Worm (Caenorhabditis elegans) whole organism, early embryonic: ENCODE data around the gene Y10G11A.1.

Experiments
- B0310.2 ChIP-seq: sonication (generic microtip); optimal IDR thresholded peaks from 2 replicates; lab custom pipeline; 2016; ENCODE audit warnings: mild to moderate bottlenecking, missing genetic modification characterization, missing compliant biosample characterization
- aly-1 ChIP-seq: sonication (generic microtip); optimal IDR thresholded peaks from 2 replicates; lab custom pipeline; 2016; ENCODE audit warnings: missing genetic modification characterization, missing compliant biosample characterization
- ama-1 ChIP-seq: fragments of 150-350 bp; optimal IDR thresholded peaks from 2 replicates; lab custom pipeline; 2014
- ets-7 ChIP-seq: sonication (generic microtip); optimal IDR thresholded peaks from 2 replicates; lab custom pipeline; 2016; ENCODE audit warnings: missing genotype, missing genetic modification characterization, missing compliant biosample characterization
- hnd-1 ChIP-seq: sonication (generic microtip); optimal IDR thresholded peaks from 2 replicates; lab custom pipeline; 2016; ENCODE audit warnings: missing genetic modification characterization, missing compliant biosample characterization
- scrt-1 ChIP-seq: fragments of 200-800 bp; sonication (Bioruptor generic); IDR thresholded peaks from 2 replicates; pipeline ENCODE4 v1.3.6; 2022; ENCODE audit warnings: missing genetic modification characterization, missing compliant biosample characterization
- sea-1 ChIP-seq: fragments of 200-800 bp; sonication (Bioruptor generic); conservative IDR thresholded peaks from 2 replicates; pipeline ENCODE4 v1.3.6; 2022; ENCODE audit warnings: missing genetic modification characterization, missing compliant biosample characterization
- tbx-37 ChIP-seq: fragments of 200-800 bp; sonication (Bioruptor generic); conservative IDR thresholded peaks from 2 replicates; pipeline ENCODE4 v1.3.6; 2022; ENCODE audit warnings: missing genetic modification reagents, missing genetic modification characterization, missing compliant biosample characterization
- tra-4 ChIP-seq: sonication (generic microtip); optimal IDR thresholded peaks from 2 replicates; lab custom pipeline; 2017; ENCODE audit warnings: missing genetic modification characterization, missing compliant biosample characterization

DNA sequence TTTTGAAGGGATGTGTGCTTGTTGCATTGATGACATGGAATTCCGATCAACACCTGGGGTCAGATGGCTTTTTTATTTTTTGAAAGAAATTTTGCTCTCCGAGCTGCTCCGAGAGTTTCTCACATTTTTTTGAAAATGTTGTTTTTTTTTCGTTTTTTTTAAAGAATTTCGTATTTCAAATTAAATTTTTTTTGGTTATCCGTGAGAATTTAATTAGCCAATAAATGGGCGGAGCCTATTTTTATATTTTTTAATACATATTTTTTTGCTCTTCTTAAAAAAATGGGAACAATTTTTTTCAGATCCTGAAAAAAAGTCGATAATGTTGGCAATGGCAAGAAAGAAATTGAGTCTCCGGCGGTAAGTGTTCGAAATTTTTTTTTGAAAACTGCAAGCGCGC is 7.5 kb downstream of the Y10G11A.1 start, which contains the start of gene dlc-3:
- TF ChIP-seq tbx-37 (no peak), ets-7 (tag; lab: Kevin White, UChicago) (no peak), ama-1 (lab: Kevin White, UChicago) (no peak), hnd-1 (tag; lab: Kevin White, UChicago) (no peak), sea-1 (GFP tag; lab: Robert Waterston, UW) (no peak), tra-4 (tag; lab: Kevin White, UChicago) (no peak), B0310.2 (no peak), scrt-1 (GFP tag; lab: Robert Waterston, UW) (no peak), aly-1 (no peak)
